Worm (Caenorhabditis elegans) whole organism, L1 larva: ENCODE data around the gene K06A1.2.
A peak's percentile ranks its signal among the peaks of the same experiment; 100 is the strongest.

Experiments used
- C04F5.9 ChIP-seq: sonication (generic microtip); optimal IDR thresholded peaks from 2 replicates; lab custom pipeline; 2016; ENCODE audit warnings: missing genetic modification characterization, missing compliant biosample characterization
- C16A3.4 ChIP-seq: fragments of 150-350 bp; optimal IDR thresholded peaks from 2 replicates; lab custom pipeline; 2014; ENCODE audit warnings: missing biosample characterization, missing genetic modification characterization
- C34B4.2 ChIP-seq: sonication (generic microtip); optimal IDR thresholded peaks from 2 replicates; lab custom pipeline; 2017; ENCODE audit warnings: mild to moderate bottlenecking, missing genetic modification characterization, missing compliant biosample characterization
- Y116A8C.19 ChIP-seq: sonication (generic microtip); optimal IDR thresholded peaks from 2 replicates; lab custom pipeline; 2016; ENCODE audit warnings: missing compliant biosample characterization, missing genetic modification characterization, borderline replicate concordance
- ama-1 ChIP-seq: fragments of 150-350 bp; optimal IDR thresholded peaks from 2 replicates; lab custom pipeline; 2014
- blmp-1 ChIP-seq: fragments of 150-350 bp; optimal IDR thresholded peaks from 2 replicates; lab custom pipeline; 2014; ENCODE audit warnings: missing biosample characterization, missing genetic modification characterization
- ceh-63 ChIP-seq: fragments of 200-800 bp; sonication (Bioruptor generic); optimal IDR thresholded peaks from 2 replicates; lab custom pipeline; 2018; ENCODE audit warnings: mild to moderate bottlenecking, missing genetic modification characterization, missing compliant biosample characterization
- ces-1 ChIP-seq: fragments of 150-350 bp; optimal IDR thresholded peaks from 2 replicates; lab custom pipeline; 2014; ENCODE audit warnings: missing biosample characterization, missing genetic modification reagents, missing genetic modification characterization
- dsc-1 ChIP-seq: sonication (generic microtip); optimal IDR thresholded peaks from 2 replicates; lab custom pipeline; 2016; ENCODE audit warnings: mild to moderate bottlenecking, missing genetic modification characterization, missing compliant biosample characterization
- efl-1 ChIP-seq, 4 experiments: fragments of 150-350 bp; optimal IDR thresholded peaks in 3 of 4; peaks in 1 of 4; 1 replicate in 1 of 4; 2 replicates in 3 of 4; lab custom pipeline; 2014; ENCODE audit warnings: missing biosample characterization in 2 of 4, missing genetic modification characterization in 2 of 4, missing genetic modification reagents in 2 of 4
- egl-13 ChIP-seq: sonication (generic microtip); optimal IDR thresholded peaks from 2 replicates; lab custom pipeline; 2016; ENCODE audit warnings: missing genotype, missing genetic modification reagents, missing genetic modification characterization, missing compliant biosample characterization
- egl-27 ChIP-seq, 2 experiments: fragments of 150-350 bp in 1 of 2; sonication (generic microtip); optimal IDR thresholded peaks; 3 replicates each; lab custom pipeline; 2017 to 2018; ENCODE audit warnings: missing biosample characterization in 2 of 2, missing genetic modification characterization in 2 of 2, missing genetic modification reagents in 2 of 2
- elt-2 ChIP-seq: sonication (generic microtip); optimal IDR thresholded peaks from 2 replicates; lab custom pipeline; 2016; ENCODE audit warnings: missing genetic modification characterization, mild to moderate bottlenecking, inconsistent platforms, missing compliant biosample characterization, missing genetic modification reagents
- elt-3 ChIP-seq, 6 experiments: fragments of 150-350 bp in 1 of 6; sonication (generic microtip); optimal IDR thresholded peaks; 2 replicates each; lab custom pipeline; 2017 to 2018; ENCODE audit warnings: missing biosample characterization in 6 of 6, missing genetic modification characterization in 6 of 6, inconsistent platforms in 1 of 6
- ets-5 ChIP-seq: fragments of 200-800 bp; sonication (Bioruptor generic); IDR thresholded peaks from 2 replicates; pipeline ENCODE4 v1.3.6; 2022; ENCODE audit warnings: missing genetic modification characterization, missing compliant biosample characterization
- fkh-4 ChIP-seq: sonication (generic microtip); optimal IDR thresholded peaks from 2 replicates; lab custom pipeline; 2016; ENCODE audit warnings: missing compliant biosample characterization, missing genetic modification characterization, borderline replicate concordance
- fkh-8 ChIP-seq: sonication (generic microtip); optimal IDR thresholded peaks from 2 replicates; lab custom pipeline; 2016; ENCODE audit warnings: mild to moderate bottlenecking, missing genetic modification characterization, missing compliant biosample characterization
- grh-1 ChIP-seq: fragments of 200-800 bp; sonication (Bioruptor generic); IDR thresholded peaks from 2 replicates; pipeline ENCODE4 v1.3.6; 2022; ENCODE audit warnings: missing genetic modification reagents, missing genetic modification characterization, missing compliant biosample characterization
- hlh-17 ChIP-seq: fragments of 200-800 bp; sonication (Bioruptor generic); optimal IDR thresholded peaks from 2 replicates; lab custom pipeline; 2018; ENCODE audit warnings: missing genetic modification characterization, mild to moderate bottlenecking, missing compliant biosample characterization, moderate library complexity, borderline replicate concordance
- hlh-4 ChIP-seq: sonication (generic microtip); optimal IDR thresholded peaks from 2 replicates; lab custom pipeline; 2016; ENCODE audit warnings: mild to moderate bottlenecking, missing genetic modification characterization, missing compliant biosample characterization
- hpl-2 ChIP-seq: fragments of 150-350 bp; optimal IDR thresholded peaks from 2 replicates; lab custom pipeline; 2014; ENCODE audit warnings: missing biosample characterization, missing genetic modification reagents, missing genetic modification characterization
- isw-1 ChIP-seq: fragments of 200-800 bp; sonication (Bioruptor generic); IDR thresholded peaks from 2 replicates; pipeline ENCODE4 v1.3.6; 2022; ENCODE audit warnings: missing genetic modification characterization, missing compliant biosample characterization
- jun-1 ChIP-seq: fragments of 150-350 bp; optimal IDR thresholded peaks from 2 replicates; lab custom pipeline; 2014; ENCODE audit warnings: missing biosample characterization, missing genetic modification reagents, missing genetic modification characterization
- lin-13 ChIP-seq: fragments of 150-350 bp; optimal IDR thresholded peaks from 2 replicates; lab custom pipeline; 2014; ENCODE audit warnings: missing biosample characterization, missing genetic modification reagents, missing genetic modification characterization
- lin-14 ChIP-seq: fragments of 200-800 bp; sonication (Bioruptor generic); optimal IDR thresholded peaks from 2 replicates; lab custom pipeline; 2018; ENCODE audit warnings: mild to moderate bottlenecking, missing genetic modification characterization, moderate library complexity, missing compliant biosample characterization
- lin-35 ChIP-seq, 2 experiments: fragments of 150-350 bp; optimal IDR thresholded peaks; 2 replicates each; lab custom pipeline; 2014; ENCODE audit warnings: missing biosample characterization in 2 of 2, missing genetic modification characterization in 2 of 2, missing genetic modification reagents in 2 of 2
- lin-39 ChIP-seq: fragments of 150-350 bp; optimal IDR thresholded peaks from 2 replicates; lab custom pipeline; 2014; ENCODE audit warnings: missing biosample characterization, missing genetic modification reagents, missing genetic modification characterization
- lsy-2 ChIP-seq, 2 experiments: fragments of 150-350 bp; optimal IDR thresholded peaks; 2 replicates each; lab custom pipeline; 2014; ENCODE audit warnings: missing biosample characterization in 2 of 2, missing genetic modification characterization in 2 of 2
- mab-9 ChIP-seq: fragments of 200-800 bp; sonication (Bioruptor generic); IDR thresholded peaks from 2 replicates; pipeline ENCODE4 v1.3.6; 2022; ENCODE audit warnings: missing genetic modification reagents, missing genetic modification characterization, missing compliant biosample characterization
- mdl-1 ChIP-seq, 2 experiments: fragments of 150-350 bp; optimal IDR thresholded peaks; 2 replicates each; lab custom pipeline; 2014 to 2017; ENCODE audit warnings: missing biosample characterization in 2 of 2, missing genetic modification characterization in 2 of 2, inconsistent platforms in 1 of 2
- nhr-19 ChIP-seq: fragments of 200-800 bp; sonication (Bioruptor generic); conservative IDR thresholded peaks from 2 replicates; pipeline ENCODE4 v1.3.6; 2022; ENCODE audit warnings: missing genetic modification characterization, missing compliant biosample characterization
- nhr-20 ChIP-seq: sonication (generic microtip); optimal IDR thresholded peaks from 2 replicates; lab custom pipeline; 2016; ENCODE audit warnings: mild to moderate bottlenecking, missing genetic modification characterization, missing compliant biosample characterization
- nhr-47 ChIP-seq: sonication (generic microtip); optimal IDR thresholded peaks from 2 replicates; lab custom pipeline; 2016; ENCODE audit warnings: mild to moderate bottlenecking, missing genetic modification characterization, moderate library complexity, missing compliant biosample characterization
- nhr-71 ChIP-seq: sonication (generic microtip); optimal IDR thresholded peaks from 2 replicates; lab custom pipeline; 2016; ENCODE audit warnings: mild to moderate bottlenecking, missing genetic modification characterization, moderate library complexity, missing compliant biosample characterization
- nhr-76 ChIP-seq: sonication (generic microtip); optimal IDR thresholded peaks from 2 replicates; lab custom pipeline; 2017; ENCODE audit warnings: missing biosample characterization, missing genetic modification characterization
- nhr-84 ChIP-seq: sonication (generic microtip); optimal IDR thresholded peaks from 2 replicates; lab custom pipeline; 2017; ENCODE audit warnings: missing biosample characterization, missing genetic modification characterization
- nhr-85 ChIP-seq: sonication (generic microtip); peaks from one replicate; lab custom pipeline; 2016; ENCODE audit warnings: missing genetic modification characterization, inconsistent platforms, missing compliant biosample characterization
- pax-3 ChIP-seq: fragments of 200-800 bp; sonication (Bioruptor generic); optimal IDR thresholded peaks from 2 replicates; lab custom pipeline; 2018; ENCODE audit warnings: mild to moderate bottlenecking, missing genetic modification characterization, moderate library complexity, missing compliant biosample characterization
- pqm-1 ChIP-seq: sonication (generic microtip); optimal IDR thresholded peaks from 3 replicates; lab custom pipeline; 2017; ENCODE audit warnings: missing biosample characterization, missing genetic modification characterization
- snu-23 ChIP-seq: sonication (generic microtip); optimal IDR thresholded peaks from 2 replicates; lab custom pipeline; 2016; ENCODE audit warnings: missing genetic modification characterization, missing compliant biosample characterization
- sptf-1 ChIP-seq: fragments of 150-350 bp; optimal IDR thresholded peaks from 2 replicates; lab custom pipeline; 2014; ENCODE audit warnings: missing biosample characterization, missing genetic modification characterization
- tbx-2 ChIP-seq: sonication (generic microtip); optimal IDR thresholded peaks from 2 replicates; lab custom pipeline; 2016; ENCODE audit warnings: missing genetic modification characterization, missing compliant biosample characterization
- unc-130 ChIP-seq: fragments of 150-350 bp; optimal IDR thresholded peaks from 2 replicates; lab custom pipeline; 2017; ENCODE audit warnings: missing biosample characterization, missing genetic modification characterization, inconsistent platforms
- unc-30 ChIP-seq: sonication (generic microtip); optimal IDR thresholded peaks from 2 replicates; lab custom pipeline; 2017; ENCODE audit warnings: missing biosample characterization, missing genetic modification characterization
- unc-86 ChIP-seq: sonication (generic microtip); optimal IDR thresholded peaks from 2 replicates; lab custom pipeline; 2016; ENCODE audit warnings: missing genetic modification characterization, missing compliant biosample characterization
- vab-15 ChIP-seq: sonication (generic microtip); optimal IDR thresholded peaks from 2 replicates; lab custom pipeline; 2017; ENCODE audit warnings: missing genotype, mild to moderate bottlenecking, missing genetic modification characterization, missing compliant biosample characterization
- zag-1 ChIP-seq: fragments of 150-350 bp; optimal IDR thresholded peaks from 2 replicates; lab custom pipeline; 2014; ENCODE audit warnings: missing biosample characterization, missing genetic modification characterization
- zip-4 ChIP-seq: fragments of 200-800 bp; sonication (Bioruptor generic); optimal IDR thresholded peaks from 2 replicates; lab custom pipeline; 2018; ENCODE audit warnings: mild to moderate bottlenecking, missing genetic modification characterization, moderate library complexity, missing compliant biosample characterization
- ztf-11 ChIP-seq, 2 experiments: sonication (generic microtip); optimal IDR thresholded peaks; 2 replicates each; lab custom pipeline; 2016 to 2017; ENCODE audit warnings: missing genetic modification characterization in 2 of 2, missing biosample characterization in 1 of 2, missing compliant biosample characterization in 1 of 2
- ztf-4 ChIP-seq: fragments of 150-350 bp; optimal IDR thresholded peaks from 2 replicates; lab custom pipeline; 2014; ENCODE audit warnings: missing biosample characterization, missing genetic modification characterization

The K06A1.2 gene

DNA sequence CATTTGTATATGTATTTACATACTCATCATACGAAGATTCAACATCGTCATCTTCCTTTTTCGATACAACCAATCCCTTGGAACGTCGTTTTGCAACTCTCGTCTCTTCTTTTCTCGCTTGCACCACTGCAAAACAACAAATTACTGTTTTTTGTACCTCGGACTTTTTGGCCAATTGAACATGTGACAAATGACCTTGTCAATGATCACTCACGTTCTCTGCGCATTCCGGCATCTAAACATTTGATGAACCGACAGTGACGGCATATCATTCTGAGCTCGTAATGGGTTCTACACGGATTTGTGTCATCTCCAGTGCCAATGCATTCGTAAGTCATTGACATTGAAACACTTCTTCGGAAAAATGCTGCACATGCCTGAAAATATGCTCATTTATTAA is 4.4 kb downstream of the K06A1.2 start:
- TF ChIP-seq ceh-63 (GFP tag; lab: Kevin White, UChicago) (no peak), lin-35 (GFP tag; optimal IDR thresholded peaks at IDR 0.05; lab: Kevin White, UChicago) (peak in 1 of 2 experiments; percentile 33), nhr-76 (tag; lab: Kevin White, UChicago) (no peak), fkh-8 (tag; lab: Kevin White, UChicago) (no peak), unc-30 (tag; lab: Kevin White, UChicago) (no peak), nhr-20 (peak; percentile 28), lin-39 (no peak), egl-13 (tag; lab: Kevin White, UChicago) (no peak), unc-130 (tag; lab: Kevin White, UChicago) (no peak), fkh-4 (tag; lab: Kevin White, UChicago) (no peak), ztf-11 (tag; optimal IDR thresholded peaks at IDR 0.05; lab: Kevin White, UChicago) (no peak), nhr-19 (GFP tag; lab: Robert Waterston, UW) (0 out of 2 replicates have a peak, but pooled peaks have one; percentile 7), blmp-1 (peak; percentile 54), nhr-84 (tag; lab: Kevin White, UChicago) (no peak), C04F5.9 (tag; lab: Kevin White, UChicago) (no peak), grh-1 (GFP tag; lab: Robert Waterston, UW) (0 out of 2 replicates have a peak, but pooled peaks have one; percentile 6), sptf-1 (tag; lab: Kevin White, UChicago) (no peak), hlh-17 (GFP tag; lab: Kevin White, UChicago) (no peak), unc-86 (no peak), mdl-1 (tag; optimal IDR thresholded peaks at IDR 0.05; lab: Kevin White, UChicago) (peak in 1 of 2 experiments; percentile 58), lsy-2 (tag; optimal IDR thresholded peaks at IDR 0.05; lab: Kevin White, UChicago) (peak in 1 of 2 experiments; percentile 2), nhr-71 (tag; lab: Kevin White, UChicago) (peak; percentile 1), lin-14 (GFP tag; lab: Kevin White, UChicago) (peak; percentile 38), hpl-2 (GFP tag; lab: Kevin White, UChicago) (no peak), isw-1 (GFP tag; lab: Robert Waterston, UW) (no peak), ama-1 (lab: Kevin White, UChicago) (no peak), elt-3 (tag; optimal IDR thresholded peaks at IDR 0.05; lab: Kevin White, UChicago) (peak in 2 of 6 experiments; percentile 43 to 75), Y116A8C.19 (tag; lab: Kevin White, UChicago) (no peak), C34B4.2 (tag; lab: Kevin White, UChicago) (no peak), snu-23 (GFP tag; lab: Kevin White, UChicago) (peak; percentile 7), ces-1 (GFP tag; lab: Kevin White, UChicago) (no peak), dsc-1 (tag; lab: Kevin White, UChicago) (no peak), pqm-1 (tag; lab: Kevin White, UChicago) (no peak), nhr-47 (no peak), tbx-2 (tag; lab: Kevin White, UChicago) (peak; percentile 3)

DNA sequence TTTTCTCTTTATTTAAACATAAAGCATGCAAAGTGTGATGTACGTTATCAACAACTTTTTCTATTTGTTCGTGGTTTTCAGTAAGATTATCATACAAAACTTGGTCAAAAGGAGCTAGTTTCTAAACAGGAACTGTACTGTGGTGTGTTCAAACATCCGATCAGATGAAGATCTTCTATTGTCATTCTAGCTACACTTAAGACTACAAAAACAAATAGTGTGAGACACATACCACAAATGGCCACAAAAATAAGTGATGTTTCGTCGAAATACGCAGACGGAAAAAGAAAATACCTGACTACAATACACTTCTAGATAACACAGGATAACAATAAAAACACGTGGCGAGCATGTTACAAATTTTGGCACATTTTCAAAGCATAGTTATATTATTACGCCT is 4.8 kb downstream of the K06A1.2 start:
- TF ChIP-seq zag-1 (tag; lab: Kevin White, UChicago): no peak
- no peak for TF ChIP-seq elt-3 (tag; optimal IDR thresholded peaks at IDR 0.05; lab: Kevin White, UChicago)
- no peak for TF ChIP-seq ets-5 (GFP tag; lab: Robert Waterston, UW)
- no peak for TF ChIP-seq efl-1 (optimal IDR thresholded peaks at IDR 0.05; lab: Kevin White, UChicago)
- TF ChIP-seq efl-1 (GFP tag; optimal IDR thresholded peaks at IDR 0.05 in 1 of 2; lab: Kevin White, UChicago): peak in 1 of 2 experiments; percentile 83
- TF ChIP-seq snu-23 (GFP tag; lab: Kevin White, UChicago): peak; percentile 17
- TF ChIP-seq lin-39: no peak
- TF ChIP-seq mab-9 (GFP tag; lab: Robert Waterston, UW): no peak
- no peak for TF ChIP-seq ama-1 (lab: Kevin White, UChicago)
- TF ChIP-seq hlh-4 (tag; lab: Kevin White, UChicago): no peak
- no peak for TF ChIP-seq lsy-2 (tag; optimal IDR thresholded peaks at IDR 0.05; lab: Kevin White, UChicago)
- TF ChIP-seq elt-2: peak; percentile 45
- no peak for TF ChIP-seq sptf-1 (tag; lab: Kevin White, UChicago)
- no peak for TF ChIP-seq lin-13 (GFP tag; lab: Kevin White, UChicago)
- TF ChIP-seq C16A3.4 (tag; lab: Kevin White, UChicago): no peak
- peak; percentile 48 for TF ChIP-seq lin-14 (GFP tag; lab: Kevin White, UChicago)
- no peak for TF ChIP-seq ztf-4 (tag; lab: Kevin White, UChicago)
- peak; percentile 75 for TF ChIP-seq nhr-20
- TF ChIP-seq vab-15 (tag; lab: Kevin White, UChicago): no peak
- TF ChIP-seq C04F5.9 (tag; lab: Kevin White, UChicago): no peak
- TF ChIP-seq pax-3: no peak
- no peak for TF ChIP-seq Y116A8C.19 (tag; lab: Kevin White, UChicago)
- no peak for TF ChIP-seq egl-27 (tag; optimal IDR thresholded peaks at IDR 0.05; lab: Kevin White, UChicago)
- peak; percentile 65 for TF ChIP-seq nhr-85
- no peak for TF ChIP-seq jun-1 (tag; lab: Kevin White, UChicago)
- TF ChIP-seq lin-35 (GFP tag; optimal IDR thresholded peaks at IDR 0.05; lab: Kevin White, UChicago): peak in 1 of 2 experiments; percentile 27
- no peak for TF ChIP-seq zip-4 (GFP tag; lab: Kevin White, UChicago)
